Worm (Caenorhabditis elegans) whole organism, L2 larva: ENCODE measurements around the gene ddx-19.

Source experiments
- R02D3.7 ChIP-seq: fragments of 150-350 bp; optimal IDR thresholded peaks from 2 replicates; lab custom pipeline; 2014; ENCODE audit warnings: missing biosample characterization, missing genetic modification characterization
- Y55F3AM.14 ChIP-seq: fragments of 200-800 bp; sonication (Bioruptor generic); optimal IDR thresholded peaks from 2 replicates; lab custom pipeline; 2018; ENCODE audit warnings: mild to moderate bottlenecking, missing genetic modification characterization, missing compliant biosample characterization
- alr-1 ChIP-seq: fragments of 150-350 bp; optimal IDR thresholded peaks from 2 replicates; lab custom pipeline; 2014; ENCODE audit warnings: missing biosample characterization, missing genetic modification characterization
- ama-1 ChIP-seq: fragments of 150-350 bp; optimal IDR thresholded peaks from 2 replicates; lab custom pipeline; 2018; ENCODE audit warnings: inconsistent platforms
- ceh-16 ChIP-seq: fragments of 150-350 bp; optimal IDR thresholded peaks from 2 replicates; lab custom pipeline; 2014; ENCODE audit warnings: missing biosample characterization, missing genetic modification characterization
- ceh-82 ChIP-seq: fragments of 150-350 bp; optimal IDR thresholded peaks from 2 replicates; lab custom pipeline; 2014; ENCODE audit warnings: missing biosample characterization, missing genetic modification characterization
- crh-2 ChIP-seq: sonication (generic microtip); optimal IDR thresholded peaks from 2 replicates; lab custom pipeline; 2017; ENCODE audit warnings: missing biosample characterization, missing genetic modification characterization
- elt-1 ChIP-seq: fragments of 150-350 bp; optimal IDR thresholded peaks from 2 replicates; lab custom pipeline; 2014; ENCODE audit warnings: missing biosample characterization, missing genetic modification characterization
- fos-1 ChIP-seq: fragments of 150-350 bp; optimal IDR thresholded peaks from 2 replicates; lab custom pipeline; 2014; ENCODE audit warnings: missing biosample characterization, missing genetic modification characterization
- lin-11 ChIP-seq: fragments of 150-350 bp; sonication (generic microtip); optimal IDR thresholded peaks from 2 replicates; lab custom pipeline; 2014; ENCODE audit warnings: missing biosample characterization, missing genetic modification characterization, inconsistent platforms, mixed read lengths
- lin-13 ChIP-seq: fragments of 150-350 bp; optimal IDR thresholded peaks from 2 replicates; lab custom pipeline; 2014; ENCODE audit warnings: missing biosample characterization, missing genetic modification reagents, missing genetic modification characterization
- lin-39 ChIP-seq: fragments of 150-350 bp; optimal IDR thresholded peaks from 2 replicates; lab custom pipeline; 2014; ENCODE audit warnings: missing biosample characterization, missing genetic modification reagents, missing genetic modification characterization
- lsy-2 ChIP-seq, 2 experiments: fragments of 150-350 bp in 1 of 2; sonication (generic microtip) in 1 of 2; optimal IDR thresholded peaks; 2 replicates each; lab custom pipeline; 2014 to 2017; ENCODE audit warnings: missing biosample characterization in 2 of 2, missing genetic modification characterization in 2 of 2
- mab-5 ChIP-seq: fragments of 150-350 bp; optimal IDR thresholded peaks from 2 replicates; lab custom pipeline; 2014; ENCODE audit warnings: missing biosample characterization, missing genetic modification characterization
- mbf-1 ChIP-seq: sonication (generic microtip); optimal IDR thresholded peaks from 2 replicates; lab custom pipeline; 2017; ENCODE audit warnings: missing biosample characterization, missing genetic modification characterization
- mdl-1 ChIP-seq, 2 experiments: fragments of 150-350 bp in 1 of 2; sonication (generic microtip) in 1 of 2; optimal IDR thresholded peaks; 2 replicates each; lab custom pipeline; 2017; ENCODE audit warnings: missing biosample characterization in 2 of 2, missing genetic modification characterization in 2 of 2
- nhr-10 ChIP-seq: sonication (generic microtip); optimal IDR thresholded peaks from 2 replicates; lab custom pipeline; 2017; ENCODE audit warnings: missing biosample characterization, missing genetic modification characterization
- nhr-11 ChIP-seq: fragments of 150-350 bp; optimal IDR thresholded peaks from 2 replicates; lab custom pipeline; 2014; ENCODE audit warnings: missing biosample characterization, missing genetic modification characterization
- nhr-23 ChIP-seq: fragments of 150-350 bp; optimal IDR thresholded peaks from 2 replicates; lab custom pipeline; 2014; ENCODE audit warnings: missing biosample characterization, missing genetic modification reagents, missing genetic modification characterization
- nhr-25 ChIP-seq: fragments of 150-350 bp; sonication (generic microtip); optimal IDR thresholded peaks from 3 replicates; lab custom pipeline; 2014; ENCODE audit warnings: missing biosample characterization, missing genetic modification characterization
- peb-1 ChIP-seq: fragments of 150-350 bp; optimal IDR thresholded peaks from 2 replicates; lab custom pipeline; 2014; ENCODE audit warnings: missing biosample characterization, missing genetic modification characterization
- sma-3 ChIP-seq: sonication (generic microtip); optimal IDR thresholded peaks from 2 replicates; lab custom pipeline; 2016; ENCODE audit warnings: missing genetic modification reagents, missing genetic modification characterization, missing compliant biosample characterization
- snpc-4 ChIP-seq: fragments of 150-350 bp; optimal IDR thresholded peaks from 2 replicates; lab custom pipeline; 2014; ENCODE audit warnings: missing biosample characterization, missing genetic modification characterization
- unc-55 ChIP-seq: fragments of 150-350 bp; sonication (generic microtip); optimal IDR thresholded peaks from 3 replicates; lab custom pipeline; 2014; ENCODE audit warnings: missing biosample characterization, missing genetic modification reagents, missing genetic modification characterization
- unc-62 ChIP-seq: fragments of 150-350 bp; optimal IDR thresholded peaks from 2 replicates; lab custom pipeline; 2014; ENCODE audit warnings: missing biosample characterization, missing genetic modification reagents, missing genetic modification characterization
- zag-1 ChIP-seq: fragments of 150-350 bp; optimal IDR thresholded peaks from 2 replicates; lab custom pipeline; 2014; ENCODE audit warnings: missing biosample characterization, missing genetic modification characterization
- ztf-1 ChIP-seq: fragments of 200-800 bp; sonication (Bioruptor generic); conservative IDR thresholded peaks from 2 replicates; pipeline ENCODE4 v1.3.6; 2022; ENCODE audit warnings: missing genetic modification characterization, missing compliant biosample characterization
- ztf-11 ChIP-seq: sonication (generic microtip); optimal IDR thresholded peaks from 2 replicates; lab custom pipeline; 2017; ENCODE audit warnings: missing biosample characterization, missing genetic modification characterization
- ztf-4 ChIP-seq: fragments of 150-350 bp; optimal IDR thresholded peaks from 2 replicates; lab custom pipeline; 2014; ENCODE audit warnings: missing biosample characterization, missing genetic modification characterization

Gene ddx-19

ce11 chrII:8866844-8867243, 17.9 kb upstream of the ddx-19 start:
- no peak for TF ChIP-seq nhr-11 (tag; lab: Kevin White, UChicago)
- no peak for TF ChIP-seq alr-1
- no peak for TF ChIP-seq lsy-2 (tag; optimal IDR thresholded peaks at IDR 0.05; lab: Kevin White, UChicago)
- no peak for TF ChIP-seq nhr-10
- no peak for TF ChIP-seq lin-11 (tag; lab: Kevin White, UChicago)
- TF ChIP-seq crh-2 (tag; lab: Kevin White, UChicago), result peak; percentile 9
- TF ChIP-seq fos-1 (tag; lab: Kevin White, UChicago), result peak; percentile 93
- no peak for TF ChIP-seq Y55F3AM.14 (GFP tag; lab: Kevin White, UChicago)
- no peak for TF ChIP-seq ceh-82 (tag; lab: Kevin White, UChicago)
- no peak for TF ChIP-seq lin-13 (GFP tag; lab: Kevin White, UChicago)
- TF ChIP-seq nhr-23 (tag; lab: Kevin White, UChicago), result no peak
- no peak for TF ChIP-seq lin-39 (tag; lab: Kevin White, UChicago)

- TF ChIP-seq ceh-82 (tag; lab: Kevin White, UChicago), result no peak
- TF ChIP-seq ama-1, result no peak
- TF ChIP-seq unc-55 (GFP tag; lab: Kevin White, UChicago), result no peak
- TF ChIP-seq ceh-16 (tag; lab: Kevin White, UChicago), result no peak
Measured at ce11 chrII:8873842-8874241, 10.9 kb upstream of the ddx-19 start, which contains the start of gene T07D4.2. T07D4.2 (minus strand) TSS chrII:8873942.

ce11 chrII:8877032-8877985, 7.4 kb upstream of the ddx-19 start:
- peak; percentile 67 for TF ChIP-seq snpc-4 (tag; lab: Kevin White, UChicago)
- TF ChIP-seq elt-1, result no peak
- TF ChIP-seq mab-5 (tag; lab: Kevin White, UChicago), result no peak
- TF ChIP-seq lin-11 (tag; lab: Kevin White, UChicago), result no peak

- TF ChIP-seq ztf-4 (tag; lab: Kevin White, UChicago), result no peak
- TF ChIP-seq ztf-11 (tag; lab: Kevin White, UChicago), result no peak
Measured at ce11 chrII:8878528-8878927, 6.2 kb upstream of the ddx-19 start.

ce11 chrII:8883559-8883958, 1.1 kb upstream of the ddx-19 start, which contains the start of gene rha-1:
rha-1 (minus strand) TSS chrII:8883659.
- TF ChIP-seq mbf-1 (tag; lab: Kevin White, UChicago) (no peak), ztf-1 (GFP tag; lab: Robert Waterston, UW) (no peak), peb-1 (tag; lab: Kevin White, UChicago) (no peak), zag-1 (no peak), nhr-25 (tag; lab: Kevin White, UChicago) (no peak), snpc-4 (tag; lab: Kevin White, UChicago) (no peak), elt-1 (no peak)

ce11 chrII:8889589-8889988, 4.9 kb downstream of the ddx-19 start:
- TF ChIP-seq R02D3.7 (tag; lab: Kevin White, UChicago), result no peak
- no peak for TF ChIP-seq unc-62 (GFP tag; lab: Kevin White, UChicago)
- TF ChIP-seq ceh-16 (tag; lab: Kevin White, UChicago), result no peak
- no peak for TF ChIP-seq unc-55 (GFP tag; lab: Kevin White, UChicago)
- TF ChIP-seq fos-1 (tag; lab: Kevin White, UChicago), result no peak
- no peak for TF ChIP-seq nhr-10
- TF ChIP-seq sma-3 (GFP tag; lab: Kevin White, UChicago), result no peak
- TF ChIP-seq nhr-23 (tag; lab: Kevin White, UChicago), result no peak
- TF ChIP-seq, all 48 proteins: peak for 0

ce11 chrII:8890017-8890416, 5.3 kb downstream of the ddx-19 start:
- TF ChIP-seq lin-11 (tag; lab: Kevin White, UChicago) (no peak), zag-1 (no peak), lsy-2 (tag; optimal IDR thresholded peaks at IDR 0.05; lab: Kevin White, UChicago) (no peak), lin-39 (tag; lab: Kevin White, UChicago) (no peak), mab-5 (tag; lab: Kevin White, UChicago) (no peak), ztf-11 (tag; lab: Kevin White, UChicago) (no peak), nhr-25 (tag; lab: Kevin White, UChicago) (no peak), elt-1 (no peak), nhr-11 (tag; lab: Kevin White, UChicago) (no peak), sma-3 (GFP tag; lab: Kevin White, UChicago) (no peak), mdl-1 (tag; optimal IDR thresholded peaks at IDR 0.05; lab: Kevin White, UChicago) (no peak), ztf-1 (GFP tag; lab: Robert Waterston, UW) (no peak)
